Fruit fly (Drosophila melanogaster) whole organism, embryonic: ENCODE measurements around the gene Tob.
A peak's percentile ranks its signal among the peaks of the same experiment; 100 is the strongest.

Source experiments
- Aef1 ChIP-seq: fragments of 200-800 bp; sonication (Bioruptor generic); IDR thresholded peaks from 3 replicates; pipeline ENCODE4 v1.3.6; 2022; ENCODE audit warnings: missing biosample characterization, missing genetic modification characterization
- CG1024 ChIP-seq: fragments of 200-800 bp; sonication (Bioruptor generic); IDR thresholded peaks from 2 replicates; pipeline ENCODE4 v1.3.6; 2022; ENCODE audit warnings: missing biosample characterization, missing genetic modification characterization
- CG11504 ChIP-seq: fragments of 200-800 bp; sonication (Bioruptor generic); optimal IDR thresholded peaks from 3 replicates; lab custom pipeline; 2019; ENCODE audit warnings: missing biosample characterization, mild to moderate bottlenecking, missing genetic modification characterization, moderate library complexity
- CG12155 ChIP-seq: fragments of 200-800 bp; sonication (Bioruptor generic); optimal IDR thresholded peaks from 3 replicates; lab custom pipeline; 2016; ENCODE audit warnings: missing biosample characterization, missing genetic modification characterization
- CG12236 ChIP-seq: fragments of 200-800 bp; sonication (Bioruptor generic); optimal IDR thresholded peaks from 2 replicates; lab custom pipeline; 2016; ENCODE audit warnings: missing biosample characterization, missing genetic modification characterization
- CG12769 ChIP-seq: fragments of 200-800 bp; sonication (Bioruptor generic); optimal IDR thresholded peaks from 2 replicates; lab custom pipeline; 2019; ENCODE audit warnings: missing biosample characterization, mild to moderate bottlenecking, missing genetic modification characterization, moderate library complexity
- CG17359 ChIP-seq: fragments of 200-800 bp; sonication (Bioruptor generic); optimal IDR thresholded peaks from 3 replicates; lab custom pipeline; 2018; ENCODE audit warnings: missing biosample characterization, mild to moderate bottlenecking, missing genetic modification characterization, moderate library complexity
- CG17802 ChIP-seq: fragments of 200-800 bp; sonication (Bioruptor generic); optimal IDR thresholded peaks from 2 replicates; lab custom pipeline; 2018; ENCODE audit warnings: missing biosample characterization, mild to moderate bottlenecking, missing genetic modification characterization, moderate library complexity
- CG17912 ChIP-seq: fragments of 200-800 bp; sonication (Bioruptor generic); optimal IDR thresholded peaks from 2 replicates; lab custom pipeline; 2018; ENCODE audit warnings: missing biosample characterization, mild to moderate bottlenecking, missing genetic modification characterization
- CG1792 ChIP-seq: fragments of 200-800 bp; sonication (Bioruptor generic); optimal IDR thresholded peaks from 2 replicates; lab custom pipeline; 2016; ENCODE audit warnings: missing biosample characterization, missing genetic modification characterization
- CG18476 ChIP-seq: fragments of 200-800 bp; sonication (Bioruptor generic); optimal IDR thresholded peaks from 2 replicates; lab custom pipeline; 2016; ENCODE audit warnings: missing biosample characterization, mild to moderate bottlenecking, missing genetic modification characterization
- CG18619 ChIP-seq: fragments of 200-800 bp; sonication (Bioruptor generic); optimal IDR thresholded peaks from 3 replicates; lab custom pipeline; 2017; ENCODE audit warnings: missing biosample characterization, mild to moderate bottlenecking, missing genetic modification characterization
- CG2116 ChIP-seq: fragments of 200-800 bp; sonication (Bioruptor generic); optimal IDR thresholded peaks from 3 replicates; lab custom pipeline; 2018; ENCODE audit warnings: missing biosample characterization, mild to moderate bottlenecking, missing genetic modification characterization
- CG33213 ChIP-seq: fragments of 200-800 bp; sonication (Bioruptor generic); optimal IDR thresholded peaks from 3 replicates; lab custom pipeline; 2016; ENCODE audit warnings: missing biosample characterization, missing genetic modification characterization
- CG3407 ChIP-seq: fragments of 200-800 bp; sonication (Bioruptor generic); optimal IDR thresholded peaks from 2 replicates; lab custom pipeline; 2018; ENCODE audit warnings: missing biosample characterization, mild to moderate bottlenecking, missing genetic modification characterization
- CG4707 ChIP-seq: fragments of 200-800 bp; sonication (Bioruptor generic); optimal IDR thresholded peaks from 2 replicates; lab custom pipeline; 2018; ENCODE audit warnings: missing biosample characterization, mild to moderate bottlenecking, missing genetic modification characterization, moderate library complexity
- CG6254 ChIP-seq: fragments of 200-800 bp; sonication (Bioruptor generic); optimal IDR thresholded peaks from 3 replicates; lab custom pipeline; 2017; ENCODE audit warnings: mild to moderate bottlenecking, missing biosample characterization, missing genetic modification reagents, missing genetic modification characterization
- CG6791 ChIP-seq: fragments of 200-800 bp; sonication (Bioruptor generic); IDR thresholded peaks from 3 replicates; pipeline ENCODE4 v1.3.6; 2022; ENCODE audit warnings: missing biosample characterization, missing genetic modification characterization; ENCODE audit not compliant: partially characterized antibody
- CG7372 ChIP-seq: fragments of 200-800 bp; sonication (Bioruptor generic); IDR thresholded peaks from 2 replicates; pipeline ENCODE4 v1.3.6; 2022; ENCODE audit warnings: missing biosample characterization, missing genetic modification characterization
- CG7786 ChIP-seq: fragments of 200-800 bp; sonication (Bioruptor generic); optimal IDR thresholded peaks from 2 replicates; lab custom pipeline; 2016; ENCODE audit warnings: missing biosample characterization, missing genetic modification characterization
- CG8281 ChIP-seq: fragments of 200-800 bp; sonication (Bioruptor generic); optimal IDR thresholded peaks from 2 replicates; lab custom pipeline; 2018; ENCODE audit warnings: missing biosample characterization, mild to moderate bottlenecking, missing genetic modification characterization, moderate library complexity
- CG8924 ChIP-seq: fragments of 200-800 bp; optimal IDR thresholded peaks from 3 replicates; lab custom pipeline; 2019; ENCODE audit warnings: missing biosample characterization, mild to moderate bottlenecking, missing genetic modification characterization, moderate library complexity
- Camta ChIP-seq: fragments of 200-800 bp; sonication (Bioruptor generic); optimal IDR thresholded peaks from 2 replicates; lab custom pipeline; 2016; ENCODE audit warnings: missing biosample characterization, missing genetic modification characterization
- D19A ChIP-seq: fragments of 200-800 bp; optimal IDR thresholded peaks from 3 replicates; lab custom pipeline; 2019; ENCODE audit warnings: missing biosample characterization, mild to moderate bottlenecking, missing genetic modification characterization, moderate library complexity
- Dip2 ChIP-seq: fragments of 200-800 bp; sonication (Bioruptor generic); IDR thresholded peaks from 2 replicates; pipeline ENCODE4 v1.3.6; 2022; ENCODE audit warnings: missing biosample characterization, missing genetic modification characterization
- Dll ChIP-seq: fragments of 200-800 bp; sonication (Bioruptor generic); IDR thresholded peaks from 4 replicates; pipeline ENCODE4 v1.3.6; 2022; ENCODE audit warnings: missing biosample characterization, missing genetic modification characterization; ENCODE audit not compliant: partially characterized antibody
- Drgx ChIP-seq: fragments of 200-800 bp; sonication (Bioruptor generic); IDR thresholded peaks from 2 replicates; pipeline ENCODE4 v1.3.6; 2022; ENCODE audit warnings: missing biosample characterization, missing genetic modification characterization
- Lpt ChIP-seq: fragments of >200 bp; optimal IDR thresholded peaks from 2 replicates; lab custom pipeline; 2018; ENCODE audit warnings: missing biosample characterization, missing genetic modification characterization
- Side ChIP-seq: fragments of 200-800 bp; sonication (Bioruptor generic); optimal IDR thresholded peaks from 2 replicates; lab custom pipeline; 2016; ENCODE audit warnings: missing biosample characterization, missing genetic modification characterization
- ase ChIP-seq: fragments of 200-800 bp; sonication (Bioruptor generic); IDR thresholded peaks from 3 replicates; pipeline ENCODE4 v1.3.6; 2022; ENCODE audit warnings: missing biosample characterization, missing genetic modification characterization
- bab2 ChIP-seq: fragments of 200-800 bp; sonication (Bioruptor generic); optimal IDR thresholded peaks from 2 replicates; lab custom pipeline; 2016; ENCODE audit warnings: missing biosample characterization, missing genetic modification characterization
- corto ChIP-seq: fragments of 200-800 bp; sonication (Bioruptor generic); optimal IDR thresholded peaks from 2 replicates; lab custom pipeline; 2016; ENCODE audit warnings: missing biosample characterization, mild to moderate bottlenecking, missing genetic modification characterization, moderate library complexity
- crol ChIP-seq: fragments of 200-800 bp; sonication (Bioruptor generic); IDR thresholded peaks from 2 replicates; pipeline ENCODE4 v1.3.6; 2022; ENCODE audit warnings: missing biosample characterization, missing genetic modification characterization
- eve ChIP-seq, 2 experiments: fragments of >200 bp; optimal IDR thresholded peaks; 2 replicates each; lab custom pipeline; 2017; ENCODE audit warnings: missing biosample characterization in 2 of 2, missing genetic modification characterization in 2 of 2
- eyg ChIP-seq: fragments of 200-800 bp; sonication (Bioruptor generic); optimal IDR thresholded peaks from 3 replicates; lab custom pipeline; 2016; ENCODE audit warnings: missing biosample characterization, missing genetic modification characterization
- fd64A ChIP-seq: fragments of 200-800 bp; sonication (Bioruptor generic); optimal IDR thresholded peaks from 3 replicates; lab custom pipeline; 2018; ENCODE audit warnings: missing biosample characterization, mild to moderate bottlenecking, missing genetic modification characterization
- ftz-f1 ChIP-seq: fragments of 200-800 bp; sonication (Bioruptor generic); optimal IDR thresholded peaks from 2 replicates; lab custom pipeline; 2016; ENCODE audit warnings: missing biosample characterization, missing genetic modification characterization
- lola ChIP-seq, 3 experiments: fragments of >200 bp in 2 of 3; fragments of 200-800 bp in 1 of 3; sonication (Bioruptor generic) in 1 of 3; optimal IDR thresholded peaks; 2 replicates each; lab custom pipeline; 2017 to 2019; ENCODE audit warnings: missing biosample characterization in 3 of 3, missing genetic modification characterization in 3 of 3, mild to moderate bottlenecking in 1 of 3, moderate library complexity in 1 of 3
- mld ChIP-seq: fragments of 200-800 bp; sonication (Bioruptor generic); IDR thresholded peaks from 3 replicates; pipeline ENCODE4 v1.3.6; 2022; ENCODE audit warnings: missing biosample characterization, missing genetic modification characterization; ENCODE audit not compliant: partially characterized antibody
- nau ChIP-seq: fragments of 200-800 bp; sonication (Bioruptor generic); optimal IDR thresholded peaks from 3 replicates; lab custom pipeline; 2017; ENCODE audit warnings: missing biosample characterization, mild to moderate bottlenecking, missing genetic modification characterization, missing genetic modification reagents
- oc ChIP-seq: fragments of 200-800 bp; sonication (Bioruptor generic); optimal IDR thresholded peaks from 2 replicates; lab custom pipeline; 2018; ENCODE audit warnings: missing biosample characterization, mild to moderate bottlenecking, missing genetic modification characterization, moderate library complexity
- phol ChIP-seq: fragments of 200-800 bp; sonication (Bioruptor generic); optimal IDR thresholded peaks from 3 replicates; lab custom pipeline; 2018; ENCODE audit warnings: missing biosample characterization, mild to moderate bottlenecking, missing genetic modification characterization, moderate library complexity
- sens-2 ChIP-seq: fragments of 200-800 bp; sonication (Bioruptor generic); IDR thresholded peaks from 2 replicates; pipeline ENCODE4 v1.3.6; 2022; ENCODE audit warnings: missing biosample characterization, missing genetic modification characterization
- slou ChIP-seq: fragments of 200-800 bp; sonication (Bioruptor generic); optimal IDR thresholded peaks from 3 replicates; lab custom pipeline; 2016; ENCODE audit warnings: missing biosample characterization, missing genetic modification characterization
- trh ChIP-seq: fragments of 200-800 bp; sonication (Bioruptor generic); optimal IDR thresholded peaks from 2 replicates; lab custom pipeline; 2016; ENCODE audit warnings: missing biosample characterization, missing genetic modification characterization
- usp ChIP-seq: fragments of >200 bp; optimal IDR thresholded peaks from 2 replicates; lab custom pipeline; 2017; ENCODE audit warnings: missing biosample characterization, missing genetic modification characterization
- zen ChIP-seq: fragments of 200-800 bp; sonication (Bioruptor generic); optimal IDR thresholded peaks from 3 replicates; lab custom pipeline; 2018; ENCODE audit warnings: missing biosample characterization, mild to moderate bottlenecking, missing genetic modification characterization, moderate library complexity
- zfh1 ChIP-seq: fragments of 200-800 bp; sonication (Bioruptor generic); IDR thresholded peaks from 3 replicates; pipeline ENCODE4 v1.3.6; 2022; ENCODE audit warnings: missing biosample characterization, missing genetic modification characterization

Gene Tob

DNA sequence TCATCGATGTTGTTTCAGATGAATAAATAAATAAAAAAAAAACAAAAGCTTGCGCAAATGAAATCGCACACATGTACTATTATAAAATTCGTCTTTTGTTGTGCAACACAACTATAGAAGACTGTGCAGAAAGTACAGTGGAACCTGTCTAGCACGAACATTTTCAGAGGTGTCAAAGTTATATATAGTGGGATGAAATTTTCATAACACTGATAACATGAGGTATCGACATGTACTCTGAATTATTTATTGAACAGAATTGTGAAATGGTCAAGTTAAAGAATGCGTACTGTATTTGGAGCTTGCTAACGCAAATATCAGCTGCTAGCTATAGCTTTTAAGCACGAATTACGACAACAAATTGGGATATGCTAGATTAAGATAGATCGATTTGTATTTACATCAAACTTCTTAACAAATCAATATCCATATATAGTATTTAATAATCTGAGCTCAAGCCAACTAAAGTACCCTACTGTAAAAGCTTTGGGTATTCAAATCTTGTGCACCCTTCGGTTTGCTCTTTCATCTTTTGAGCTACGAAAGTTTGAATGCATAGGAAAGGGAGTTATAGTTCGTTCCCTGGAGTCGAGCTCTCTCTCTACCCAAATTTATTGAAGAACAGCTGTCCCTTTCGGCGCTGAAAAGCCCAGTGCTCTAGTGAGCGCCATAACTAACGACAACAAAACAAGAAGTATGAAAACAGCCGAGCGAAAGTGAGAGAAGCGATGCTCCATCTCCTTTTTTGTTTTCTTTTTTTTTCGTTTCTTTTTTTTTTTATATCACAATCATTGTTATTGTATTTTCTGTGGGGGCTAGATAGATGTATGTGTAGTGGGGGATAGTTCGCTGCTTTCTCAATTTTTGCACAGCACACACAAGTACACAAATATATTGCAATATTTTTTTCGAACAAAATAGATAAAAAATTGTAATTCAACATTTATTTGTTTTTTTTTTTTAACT lies 833 bp downstream of the Tob start (continued):
- TF ChIP-seq D19A (peak; percentile 60), fd64A (peak; percentile 68), nau (GFP tag; lab: Kevin White, UChicago) (peak; percentile 77), CG7372 (peak; percentile 93), CG6254 (peak; percentile 62), Drgx (GFP tag; lab: Robert Waterston, UW) (peak; percentile 88), CG17359 (peak; percentile 89), phol (peak; percentile 84), CG8924 (peak; percentile 82), Camta (GFP tag; lab: Kevin White, UChicago) (peak; percentile 84), CG33213 (GFP tag; lab: Kevin White, UChicago) (peak; percentile 89), CG2116 (GFP tag; lab: Kevin White, UChicago) (peak; percentile 11), Dip2 (GFP tag; lab: Robert Waterston, UW) (no peak; the same call in 1 of the 2 replicates), CG12769 (tag; lab: Kevin White, UChicago) (peak; percentile 97), sens-2 (GFP tag; lab: Robert Waterston, UW) (peak; percentile 91), CG1024 (GFP tag; lab: Robert Waterston, UW) (peak; percentile 88), eyg (GFP tag; lab: Kevin White, UChicago) (peak; percentile 85), Lpt (GFP tag; lab: Kevin White, UChicago) (no peak), CG11504 (tag; lab: Kevin White, UChicago) (peak; percentile 93), slou (GFP tag; lab: Kevin White, UChicago) (peak; percentile 71), CG1792 (GFP tag; lab: Kevin White, UChicago) (peak; percentile 85), corto (GFP tag; lab: Kevin White, UChicago) (peak; percentile 54), CG8281 (peak; percentile 74), CG18619 (GFP tag; lab: Kevin White, UChicago) (peak; percentile 89), mld (GFP tag; lab: Robert Waterston, UW) (no peak), trh (GFP tag; lab: Kevin White, UChicago) (peak; percentile 59), usp (GFP tag; lab: Kevin White, UChicago) (no peak), Side (GFP tag; lab: Kevin White, UChicago) (peak; percentile 82), zfh1 (GFP tag; lab: Robert Waterston, UW) (peak; percentile 91), CG12155 (GFP tag; lab: Kevin White, UChicago) (peak; percentile 88), Aef1 (GFP tag; lab: Robert Waterston, UW) (peak; percentile 92), CG17912 (GFP tag; lab: Kevin White, UChicago) (peak; percentile 93), CG12236 (peak; percentile 70), ftz-f1 (GFP tag; lab: Kevin White, UChicago) (no peak), CG18476 (peak; percentile 70), eve (GFP tag; optimal IDR thresholded peaks at IDR 0.05; lab: Kevin White, UChicago) (peak in 1 of 2 experiments; percentile 86), Dll (no peak), lola (GFP tag; optimal IDR thresholded peaks at IDR 0.05; lab: Kevin White, UChicago) (no peak), bab2 (peak; percentile 89), zen (tag; lab: Kevin White, UChicago) (peak; percentile 54), crol (0 out of 2 replicates have a peak, but pooled peaks have one; percentile 31), CG7786 (peak; percentile 88), CG17802 (tag; lab: Kevin White, UChicago) (peak; percentile 54), CG4707 (GFP tag; lab: Kevin White, UChicago) (peak; percentile 69), ase (GFP tag; lab: Robert Waterston, UW) (peak; percentile 88; the same call in 2 of the 3 replicates), oc (tag; lab: Kevin White, UChicago) (peak; percentile 77), CG3407 (peak; percentile 67), CG6791 (no peak)
